Worm (Caenorhabditis elegans): ENCODE data around the gene decr-1.2.

The decr-1.2 gene

ce11 chrII:8561227-8561626 is 15.8 kb downstream of the decr-1.2 start, which contains the start of gene iff-2 (continued):
- TF ChIP-seq F33H1.4 (GFP tag; IDR thresholded peaks at IDR 0.05) = peak; percentile 81
- peak; percentile 100 for TF ChIP-seq ceh-27 (GFP tag; optimal IDR thresholded peaks at IDR 0.05)
- peak; percentile 97 for TF ChIP-seq ekl-4 (GFP tag; IDR thresholded peaks at IDR 0.05)
- peak; percentile 98 for TF ChIP-seq pbrm-1 (GFP tag; IDR thresholded peaks at IDR 0.05)
- no peak for TF ChIP-seq rec-8 (tag; optimal IDR thresholded peaks at IDR 0.05)
- peak; percentile 95 for TF ChIP-seq ztf-22 (GFP tag; optimal IDR thresholded peaks at IDR 0.05)
- TF ChIP-seq nfya-2 (GFP tag; IDR thresholded peaks at IDR 0.05) = no peak
- peak; percentile 93 for TF ChIP-seq somi-1 (GFP tag; optimal IDR thresholded peaks at IDR 0.05)
- no peak for TF ChIP-seq lsy-27 (tag; optimal IDR thresholded peaks at IDR 0.05; ENCODE audit: borderline replicate concordance, insufficient read depth)
- no peak for TF ChIP-seq F55B11.4 (tag; optimal IDR thresholded peaks at IDR 0.05; ENCODE audit: borderline replicate concordance, insufficient read depth)
- TF ChIP-seq fkh-3 (tag; optimal IDR thresholded peaks at IDR 0.05) = no peak
- peak; percentile 19 for TF ChIP-seq snpc-1.3 (tag; optimal IDR thresholded peaks at IDR 0.05; ENCODE audit: insufficient read depth)
- no peak for TF ChIP-seq nhr-179 (tag; optimal IDR thresholded peaks at IDR 0.05)
- no peak for TF ChIP-seq him-1 (tag; optimal IDR thresholded peaks at IDR 0.05)
- TF ChIP-seq Y53G8AR.9 (GFP tag; conservative IDR thresholded peaks at IDR 0.05) = peak; percentile 98
- TF ChIP-seq lir-1 (GFP tag; conservative IDR thresholded peaks at IDR 0.05) = peak; percentile 97
- TF ChIP-seq sdz-38 (tag; optimal IDR thresholded peaks at IDR 0.05) = no peak
- no peak for TF ChIP-seq nfya-1 (tag; optimal IDR thresholded peaks at IDR 0.05; ENCODE audit: borderline replicate concordance, insufficient read depth)
- TF ChIP-seq madf-6 (GFP tag; IDR thresholded peaks at IDR 0.05) = no peak
- peak; percentile 92 for TF ChIP-seq Y95B8A.8 (GFP tag; IDR thresholded peaks at IDR 0.05)
- peak; percentile 97; the same call in 1 of the 2 replicates for TF ChIP-seq madf-3 (GFP tag; IDR thresholded peaks at IDR 0.05)
- no peak for TF ChIP-seq dpff-1 (tag; optimal IDR thresholded peaks at IDR 0.05)
- peak; percentile 64 for TF ChIP-seq zim-3 (tag; optimal IDR thresholded peaks at IDR 0.05)
- TF ChIP-seq Y56A3A.18 (GFP tag; IDR thresholded peaks at IDR 0.05) = peak; percentile 77; the same call in 1 of the 2 replicates
- no peak for TF ChIP-seq F39B2.1 (GFP tag; IDR thresholded peaks at IDR 0.05)
- TF ChIP-seq hrde-1 (tag; optimal IDR thresholded peaks at IDR 0.05; ENCODE audit: borderline replicate concordance) = no peak
- no peak for TF ChIP-seq lsl-1 (GFP tag; optimal IDR thresholded peaks at IDR 0.05)
- TF ChIP-seq nhr-27 (tag; optimal IDR thresholded peaks at IDR 0.05) = peak; percentile 62
- peak; percentile 95 for TF ChIP-seq atf-7 (tag; optimal IDR thresholded peaks at IDR 0.05)
- TF ChIP-seq madf-8 (GFP tag; conservative IDR thresholded peaks at IDR 0.05) = no peak
- TF ChIP-seq ztf-18 (tag; optimal IDR thresholded peaks at IDR 0.05) = peak; percentile 84
- no peak for TF ChIP-seq sptf-2 (GFP tag; optimal IDR thresholded peaks at IDR 0.05)
- peak; percentile 84; the same call in 1 of the 2 replicates for TF ChIP-seq bed-2 (GFP tag; IDR thresholded peaks at IDR 0.05)
- no peak for TF ChIP-seq D2030.7 (GFP tag; IDR thresholded peaks at IDR 0.05)
- peak; percentile 93 for TF ChIP-seq repo-1 (tag; optimal IDR thresholded peaks at IDR 0.05)
- TF ChIP-seq K12H6.12 (tag; optimal IDR thresholded peaks at IDR 0.05) = peak; percentile 99
- peak; percentile 64 for TF ChIP-seq ceh-91 (GFP tag; IDR thresholded peaks at IDR 0.05)
- TF ChIP-seq B0019.2 (GFP tag; conservative IDR thresholded peaks at IDR 0.05) = no peak
- peak; percentile 100 for TF ChIP-seq attf-5 (GFP tag; optimal IDR thresholded peaks at IDR 0.05)
- TF ChIP-seq tlf-1 (GFP tag; optimal IDR thresholded peaks at IDR 0.05) = peak; percentile 98
- peak; percentile 85 for TF ChIP-seq F52B5.7 (tag; optimal IDR thresholded peaks at IDR 0.05)
- peak; percentile 38 for TF ChIP-seq B0261.1 (tag; optimal IDR thresholded peaks at IDR 0.05)
- TF ChIP-seq ceh-100 (GFP tag; IDR thresholded peaks at IDR 0.05) = peak; percentile 89
- TF ChIP-seq cebp-2 (GFP tag; IDR thresholded peaks at IDR 0.05) = 0 out of 2 replicates have a peak, but pooled peaks have one; percentile 51
- TF ChIP-seq attf-6 (GFP tag; IDR thresholded peaks at IDR 0.05) = peak; percentile 53; the same call in 1 of the 2 replicates
- peak; percentile 95 for TF ChIP-seq nhr-90 (tag; optimal IDR thresholded peaks at IDR 0.05)
- peak; percentile 99 for TF ChIP-seq ets-4 (GFP tag; optimal IDR thresholded peaks at IDR 0.05)
- peak; percentile 97 for TF ChIP-seq K11D2.4 (GFP tag; IDR thresholded peaks at IDR 0.05)

Data from whole organism, young adult.